Worm (Caenorhabditis elegans): ENCODE data around the gene hpo-40.

hpo-40 gene

DNA sequence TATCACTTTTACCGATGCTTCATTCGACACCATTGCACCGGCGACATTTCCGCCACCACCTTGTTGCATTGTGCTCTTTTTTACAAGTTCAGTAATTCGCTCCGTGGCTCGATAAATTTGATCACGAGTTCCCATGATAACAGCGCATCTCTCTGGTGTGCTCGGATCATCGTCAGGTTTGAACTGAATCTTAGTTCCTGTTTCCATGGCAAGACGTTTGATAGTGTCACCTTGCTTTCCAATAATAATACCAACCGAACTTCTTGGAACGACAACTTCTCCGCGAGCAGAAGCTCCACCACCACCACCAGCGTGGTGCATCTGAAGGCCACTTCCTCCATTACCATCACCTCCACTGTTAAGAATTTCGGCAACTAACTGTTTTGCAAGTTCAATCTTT lies 24.4 kb downstream of the hpo-40 start:
- TF ChIP-seq nhr-120 (GFP tag; IDR thresholded peaks at IDR 0.05) (no peak), T26A5.8 (tag; optimal IDR thresholded peaks at IDR 0.05) (no peak), Y67H2A.10 (GFP tag; conservative IDR thresholded peaks at IDR 0.05) (no peak), him-1 (tag; optimal IDR thresholded peaks at IDR 0.05) (no peak), egl-44 (GFP tag; IDR thresholded peaks at IDR 0.05) (no peak), tbp1 (GFP tag; optimal IDR thresholded peaks at IDR 0.05) (no peak), aptf-3 (GFP tag; IDR thresholded peaks at IDR 0.05) (no peak)

ce11 chrV:10237959-10238444 lies 25.3 kb downstream of the hpo-40 start:
- peak; percentile 77 for TF ChIP-seq hrde-1 (tag; optimal IDR thresholded peaks at IDR 0.05; ENCODE audit: borderline replicate concordance)
- peak; percentile 93 for TF ChIP-seq F10E7.11 (tag; optimal IDR thresholded peaks at IDR 0.05)
- TF ChIP-seq lin-35 (GFP tag; optimal IDR thresholded peaks at IDR 0.05) = no peak
- TF ChIP-seq zim-3 (tag; optimal IDR thresholded peaks at IDR 0.05) = peak; percentile 4
- TF ChIP-seq attf-6 (GFP tag; IDR thresholded peaks at IDR 0.05) = peak; percentile 73; the same call in 1 of the 2 replicates
- TF ChIP-seq B0019.2 (GFP tag; conservative IDR thresholded peaks at IDR 0.05) = no peak
- peak; percentile 95 for TF ChIP-seq Y79H2A.3 (GFP tag; conservative IDR thresholded peaks at IDR 0.05)
- no peak for TF ChIP-seq dpl-1 (GFP tag; optimal IDR thresholded peaks at IDR 0.05)
- peak; percentile 58 for TF ChIP-seq F49E8.2 (tag; optimal IDR thresholded peaks at IDR 0.05; ENCODE audit: insufficient read depth)
- TF ChIP-seq ceh-27 (GFP tag; optimal IDR thresholded peaks at IDR 0.05) = no peak
- no peak for TF ChIP-seq lag-1 (GFP tag; IDR thresholded peaks at IDR 0.05)
- TF ChIP-seq nhr-27 (tag; optimal IDR thresholded peaks at IDR 0.05) = peak; percentile 82
- TF ChIP-seq mxl-1 (tag; optimal IDR thresholded peaks at IDR 0.05) = no peak
- TF ChIP-seq tbp1 (GFP tag; optimal IDR thresholded peaks at IDR 0.05) = peak; percentile 45
- TF ChIP-seq ztf-25 (GFP tag; IDR thresholded peaks at IDR 0.05) = peak; percentile 85
- TF ChIP-seq lir-1 (GFP tag; conservative IDR thresholded peaks at IDR 0.05) = no peak
- peak; percentile 95 for TF ChIP-seq athp-1 (tag; optimal IDR thresholded peaks at IDR 0.05)
- no peak for TF ChIP-seq him-1 (tag; optimal IDR thresholded peaks at IDR 0.05)
- no peak for TF ChIP-seq K11D2.4 (GFP tag; IDR thresholded peaks at IDR 0.05)
- TF ChIP-seq F57A8.1 (GFP tag; optimal IDR thresholded peaks at IDR 0.05) = no peak
- TF ChIP-seq F33H1.4 (GFP tag; IDR thresholded peaks at IDR 0.05) = no peak
- no peak for TF ChIP-seq F23B12.7 (tag; optimal IDR thresholded peaks at IDR 0.05; ENCODE audit: insufficient read depth)
- TF ChIP-seq pha-4 (tag; optimal IDR thresholded peaks at IDR 0.05) = no peak
- TF ChIP-seq mel-28 (tag; optimal IDR thresholded peaks at IDR 0.05; ENCODE audit: borderline replicate concordance) = peak; percentile 74
- TF ChIP-seq ceh-100 (GFP tag; IDR thresholded peaks at IDR 0.05) = no peak
- no peak for TF ChIP-seq nfya-2 (GFP tag; IDR thresholded peaks at IDR 0.05)
- TF ChIP-seq ekl-4 (GFP tag; IDR thresholded peaks at IDR 0.05) = peak; percentile 89
- no peak for TF ChIP-seq ceh-40 (GFP tag; IDR thresholded peaks at IDR 0.05)
- TF ChIP-seq F55B11.4 (tag; optimal IDR thresholded peaks at IDR 0.05; ENCODE audit: borderline replicate concordance, insufficient read depth) = no peak
- no peak; the same call in 1 of the 2 replicates for TF ChIP-seq F39B2.1 (GFP tag; IDR thresholded peaks at IDR 0.05)
- TF ChIP-seq ztf-22 (GFP tag; optimal IDR thresholded peaks at IDR 0.05) = no peak
- TF ChIP-seq F37B4.10 (GFP tag; IDR thresholded peaks at IDR 0.05) = no peak
- no peak for TF ChIP-seq hmg-20 (GFP tag; IDR thresholded peaks at IDR 0.05)
- peak; percentile 91 for TF ChIP-seq F52B5.7 (tag; optimal IDR thresholded peaks at IDR 0.05)
- peak; percentile 93 for TF ChIP-seq dpff-1 (tag; optimal IDR thresholded peaks at IDR 0.05)
- TF ChIP-seq snpc-1.3 (tag; optimal IDR thresholded peaks at IDR 0.05; ENCODE audit: insufficient read depth) = no peak
- TF ChIP-seq hlh-26 (GFP tag; conservative IDR thresholded peaks at IDR 0.05) = no peak
- TF ChIP-seq B0336.3 (GFP tag; IDR thresholded peaks at IDR 0.05) = peak; percentile 82
- TF ChIP-seq unc-130 (GFP tag; optimal IDR thresholded peaks at IDR 0.05) = no peak
- TF ChIP-seq sptf-2 (GFP tag; optimal IDR thresholded peaks at IDR 0.05) = no peak
- no peak for TF ChIP-seq akir-1 (GFP tag; optimal IDR thresholded peaks at IDR 0.05)
- TF ChIP-seq K12H6.12 (tag; optimal IDR thresholded peaks at IDR 0.05) = no peak

Measured in whole organism, young adult.